Fruit fly (Drosophila melanogaster) whole organism: ENCODE measurements around the gene CG1236.

Source experiments
- Dll ChIP-seq: fragments of >200 bp; optimal IDR thresholded peaks from 2 replicates; lab custom pipeline; 2017
- pan ChIP-seq: fragments of >200 bp; optimal IDR thresholded peaks from 2 replicates; lab custom pipeline; 2017
- psq ChIP-seq: fragments of >200 bp; optimal IDR thresholded peaks from 2 replicates; lab custom pipeline; 2017
- usp ChIP-seq: fragments of >200 bp; optimal IDR thresholded peaks from 2 replicates; lab custom pipeline; 2017; ENCODE audit warnings: missing biosample characterization, missing genetic modification characterization, mixed read lengths

dm6 chr3R:5758624-5759209 lies 22.2 kb downstream of the CG1236 start, which contains the start of gene Sec8:
- no peak for TF ChIP-seq Dll (lab: Kevin White, UChicago)
- TF ChIP-seq usp = no peak
- TF ChIP-seq psq (lab: Kevin White, UChicago) = no peak
- TF ChIP-seq pan (lab: Kevin White, UChicago) = no peak
